Fruit fly (Drosophila melanogaster) whole organism: ENCODE data around the gene CG46280.

Experiments used
- Dll ChIP-seq: fragments of >200 bp; optimal IDR thresholded peaks from 2 replicates; lab custom pipeline; 2017
- psq ChIP-seq: fragments of >200 bp; optimal IDR thresholded peaks from 2 replicates; lab custom pipeline; 2017
- usp ChIP-seq: fragments of >200 bp; optimal IDR thresholded peaks from 2 replicates; lab custom pipeline; 2017; ENCODE audit warnings: missing biosample characterization, missing genetic modification characterization, mixed read lengths

DNA sequence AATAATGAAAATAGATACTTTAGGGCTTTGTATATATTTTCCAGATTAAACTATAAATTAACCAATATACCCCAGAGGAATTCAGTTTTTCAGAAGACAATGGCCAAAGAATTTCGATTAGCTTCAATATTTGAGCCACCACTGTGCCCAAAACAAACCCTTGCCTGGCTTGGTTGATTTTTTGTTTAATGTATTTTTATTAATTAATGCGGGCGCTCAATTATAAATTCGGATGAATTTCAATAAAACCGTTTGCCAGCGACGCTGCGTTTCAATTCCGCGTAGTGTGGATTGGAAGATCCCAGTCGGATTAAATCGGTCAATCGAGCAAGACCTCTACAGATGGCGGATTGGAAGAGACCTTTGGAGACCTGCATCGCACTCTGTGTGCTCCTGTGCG, 11.3 kb upstream of the CG46280 start, which contains the start of gene CG11670:
- no peak for TF ChIP-seq Dll (lab: Kevin White, UChicago)
- no peak for TF ChIP-seq usp
- no peak for TF ChIP-seq psq (lab: Kevin White, UChicago)
